Worm (Caenorhabditis elegans): Measurements from ENCODE around the gene mogs-1.

The mogs-1 gene

ce11 chrIV:11021512-11022268 is at the start of gene mogs-1:
TSS of gene mogs-1 (minus strand) at chrIV:11021928.
- TF ChIP-seq ceh-82 (tag; optimal IDR thresholded peaks at IDR 0.05) = no peak
- peak; percentile 17 for TF ChIP-seq elt-1 (tag; optimal IDR thresholded peaks at IDR 0.05)
- TF ChIP-seq nhr-67 (tag; optimal IDR thresholded peaks at IDR 0.05) = no peak
- TF ChIP-seq nhr-28 (tag; optimal IDR thresholded peaks at IDR 0.05) = no peak
- no peak for TF ChIP-seq ztf-11 (tag; optimal IDR thresholded peaks at IDR 0.05)
- peak; percentile 17 for TF ChIP-seq jun-1 (tag; optimal IDR thresholded peaks at IDR 0.05)
- peak; percentile 50 for TF ChIP-seq elt-2 (tag; optimal IDR thresholded peaks at IDR 0.05)
- peak; percentile 53 for TF ChIP-seq nhr-25 (tag; optimal IDR thresholded peaks at IDR 0.05)
- TF ChIP-seq nhr-43 (tag; optimal IDR thresholded peaks at IDR 0.05; ENCODE audit: poor library complexity, severe bottlenecking) = peak; percentile 60
- no peak for TF ChIP-seq pha-4 (tag; optimal IDR thresholded peaks at IDR 0.05)
- no peak for TF ChIP-seq zag-1 (tag; optimal IDR thresholded peaks at IDR 0.05)
- peak; percentile 21 for TF ChIP-seq hmg-11 (tag; optimal IDR thresholded peaks at IDR 0.05)
- TF ChIP-seq aly-2 (tag; optimal IDR thresholded peaks at IDR 0.05) = no peak
- TF ChIP-seq nhr-23 (tag; optimal IDR thresholded peaks at IDR 0.05) = peak; percentile 72

- TF ChIP-seq nhr-237 (tag; optimal IDR thresholded peaks at IDR 0.05) (peak; percentile 91), nhr-43 (tag; optimal IDR thresholded peaks at IDR 0.05; ENCODE audit: poor library complexity, severe bottlenecking) (peak; percentile 49)
Measured at ce11 chrIV:11070895-11071294, 49.2 kb upstream of the mogs-1 start.

- TF ChIP-seq nhr-23 (tag; optimal IDR thresholded peaks at IDR 0.05) (no peak), nfya-1 (tag; optimal IDR thresholded peaks at IDR 0.05; ENCODE audit: insufficient read depth) (peak; percentile 47), nhr-28 (tag; optimal IDR thresholded peaks at IDR 0.05) (no peak), egl-5 (tag; optimal IDR thresholded peaks at IDR 0.05) (peak; percentile 40), mdl-1 (tag; optimal IDR thresholded peaks at IDR 0.05) (no peak), unc-62 (GFP tag; optimal IDR thresholded peaks at IDR 0.05) (peak; percentile 83), fos-1 (tag; optimal IDR thresholded peaks at IDR 0.05) (no peak), lin-39 (tag; optimal IDR thresholded peaks at IDR 0.05) (no peak), nhr-11 (tag; optimal IDR thresholded peaks at IDR 0.05) (peak; percentile 68), ZK546.5 (tag; optimal IDR thresholded peaks at IDR 0.05) (no peak)
Measured at ce11 chrIV:11068314-11068713, 46.6 kb upstream of the mogs-1 start.

ce11 chrIV:11067003-11067402 is 45.3 kb upstream of the mogs-1 start, which contains the start of gene ttr-17:
TSS of gene ttr-17 (minus strand) at chrIV:11067026.
- peak; percentile 4 for TF ChIP-seq nfya-1 (tag; optimal IDR thresholded peaks at IDR 0.05; ENCODE audit: insufficient read depth)
- TF ChIP-seq mdl-1 (tag; optimal IDR thresholded peaks at IDR 0.05) = no peak

- TF ChIP-seq fos-1 (tag; optimal IDR thresholded peaks at IDR 0.05) (no peak), aly-2 (tag; optimal IDR thresholded peaks at IDR 0.05) (no peak), unc-62 (GFP tag; optimal IDR thresholded peaks at IDR 0.05) (no peak), nfya-1 (tag; optimal IDR thresholded peaks at IDR 0.05; ENCODE audit: insufficient read depth) (peak; percentile 84), elt-2 (tag; optimal IDR thresholded peaks at IDR 0.05) (no peak), ama-1 (optimal IDR thresholded peaks at IDR 0.05) (peak; percentile 55), snpc-4 (tag; optimal IDR thresholded peaks at IDR 0.05) (no peak), fkh-10 (GFP tag; optimal IDR thresholded peaks at IDR 0.05) (no peak), egl-5 (tag; optimal IDR thresholded peaks at IDR 0.05) (peak; percentile 63)
Measured at ce11 chrIV:11063962-11064361, 42.2 kb upstream of the mogs-1 start, which contains the start of gene ttr-16. TSS of gene ttr-16 (minus strand) at chrIV:11064137.

ce11 chrIV:11062984-11063613 is 41.4 kb upstream of the mogs-1 start:
- no peak for TF ChIP-seq ztf-4 (tag; optimal IDR thresholded peaks at IDR 0.05)
- no peak for TF ChIP-seq mml-1 (tag; optimal IDR thresholded peaks at IDR 0.05)
- peak; percentile 32 for TF ChIP-seq nfya-1 (tag; optimal IDR thresholded peaks at IDR 0.05; ENCODE audit: insufficient read depth)
- peak; percentile 4 for TF ChIP-seq ceh-82 (tag; optimal IDR thresholded peaks at IDR 0.05)
- no peak for TF ChIP-seq R02D3.7 (tag; optimal IDR thresholded peaks at IDR 0.05)
- peak; percentile 28 for TF ChIP-seq daf-12 (tag; optimal IDR thresholded peaks at IDR 0.05)
- peak; percentile 41 for TF ChIP-seq ceh-28 (tag; optimal IDR thresholded peaks at IDR 0.05)
